Fruit fly (Drosophila melanogaster): ENCODE data around the gene Mat89Ba.

Gene Mat89Ba

DNA sequence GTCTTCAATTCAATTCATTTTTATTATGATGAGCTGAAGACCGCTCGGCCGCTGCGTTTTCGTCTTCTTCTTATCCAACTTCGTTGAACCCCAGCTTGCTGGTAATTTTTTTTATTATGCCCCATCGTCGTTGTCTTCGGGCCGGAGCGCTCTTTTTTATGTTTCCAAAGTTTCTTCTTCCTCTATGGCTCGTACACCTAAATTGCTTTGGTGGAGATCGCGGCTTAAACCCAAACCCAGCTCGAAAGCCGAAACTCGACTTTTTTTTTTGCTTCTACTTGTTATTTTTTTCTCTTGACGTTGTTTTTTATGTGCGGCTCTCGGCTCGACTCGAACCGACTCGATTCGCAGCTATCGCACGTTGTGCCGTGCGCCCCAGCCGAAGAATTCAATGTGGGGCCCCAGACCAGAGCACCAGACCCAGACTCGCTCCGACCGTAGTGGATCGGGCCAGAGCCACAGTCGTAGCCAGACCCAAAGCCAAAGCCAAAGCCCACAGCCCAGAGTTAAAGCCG lies 19.3 kb downstream of the Mat89Ba start (continued):
- TF ChIP-seq cad (GFP tag; optimal IDR thresholded peaks at IDR 0.05) (no peak), rib (GFP tag; IDR thresholded peaks at IDR 0.05) (no peak), ase (GFP tag; IDR thresholded peaks at IDR 0.05) (no peak), corto (GFP tag; optimal IDR thresholded peaks at IDR 0.05) (peak; percentile 25), dati (GFP tag; IDR thresholded peaks at IDR 0.05) (no peak), ttk (GFP tag; IDR thresholded peaks at IDR 0.05) (no peak), CG18011 (GFP tag; optimal IDR thresholded peaks at IDR 0.05) (no peak), CG2116 (GFP tag; optimal IDR thresholded peaks at IDR 0.05) (no peak), Med (GFP tag) (peak; percentile 71), abd-A (tag; optimal IDR thresholded peaks at IDR 0.05) (peak; percentile 68), pros (GFP tag; optimal IDR thresholded peaks at IDR 0.05) (peak; percentile 91), CG17385 (GFP tag; optimal IDR thresholded peaks at IDR 0.05) (peak; percentile 66), Deaf1 (tag; optimal IDR thresholded peaks at IDR 0.05) (peak; percentile 78), slbo (GFP tag; IDR thresholded peaks at IDR 0.05) (no peak), Max (GFP tag; optimal IDR thresholded peaks at IDR 0.05) (no peak), lbe (GFP tag; optimal IDR thresholded peaks at IDR 0.05) (no peak), H15 (GFP tag; IDR thresholded peaks at IDR 0.05) (no peak), CG43689 (GFP tag; IDR thresholded peaks at IDR 0.05) (no peak), CG8388 (GFP tag; optimal IDR thresholded peaks at IDR 0.05) (no peak), Ada2b (GFP tag; IDR thresholded peaks at IDR 0.05) (no peak)

DNA sequence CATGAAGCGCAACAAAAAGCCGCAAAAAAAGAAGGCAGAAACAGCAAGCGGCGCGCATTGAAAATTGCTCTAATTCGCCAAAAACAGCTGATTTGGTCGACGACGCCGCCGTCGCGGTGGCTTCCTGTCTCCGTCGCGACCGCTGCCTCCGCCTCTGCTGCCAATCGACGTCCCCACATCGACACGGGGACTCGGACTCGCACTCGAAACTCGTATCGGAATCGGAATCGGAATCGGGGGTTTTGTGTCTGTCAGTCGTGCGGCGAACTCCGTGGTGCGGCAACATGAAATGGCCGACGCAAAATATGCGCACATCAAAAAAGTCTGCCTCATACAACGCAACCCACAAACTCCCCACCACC lies 20.3 kb downstream of the Mat89Ba start:
- peak; percentile 94 for TF ChIP-seq Deaf1 (tag; optimal IDR thresholded peaks at IDR 0.05)
- peak; percentile 94 for TF ChIP-seq CG13894 (tag; optimal IDR thresholded peaks at IDR 0.05)
- TF ChIP-seq CG8290 (GFP tag; optimal IDR thresholded peaks at IDR 0.05): no peak
- peak in 1 of 2 experiments; percentile 69 for TF ChIP-seq CG8290 (tag; optimal IDR thresholded peaks at IDR 0.05)
- TF ChIP-seq CG5180 (GFP tag; optimal IDR thresholded peaks at IDR 0.05): peak; percentile 15
- TF ChIP-seq sug (tag; optimal IDR thresholded peaks at IDR 0.05): peak; percentile 3
- peak; percentile 44 for TF ChIP-seq CG15514 (GFP tag; optimal IDR thresholded peaks at IDR 0.05)
- TF ChIP-seq CG12769 (tag; optimal IDR thresholded peaks at IDR 0.05): peak; percentile 21
- peak; percentile 22 for TF ChIP-seq CG6765 (GFP tag; optimal IDR thresholded peaks at IDR 0.05)
- TF ChIP-seq Neu2 (GFP tag; optimal IDR thresholded peaks at IDR 0.05; ENCODE audit: borderline replicate concordance): no peak
- peak; percentile 12 for TF ChIP-seq CG18599 (GFP tag; optimal IDR thresholded peaks at IDR 0.05)
- peak; percentile 12 for TF ChIP-seq mirr (GFP tag; optimal IDR thresholded peaks at IDR 0.05)
- TF ChIP-seq phol (tag; optimal IDR thresholded peaks at IDR 0.05): no peak
- TF ChIP-seq CG10543 (GFP tag; optimal IDR thresholded peaks at IDR 0.05): peak; percentile 68
- TF ChIP-seq CG11504 (tag; optimal IDR thresholded peaks at IDR 0.05): peak; percentile 37
- peak in 1 of 2 experiments; percentile 50 for TF ChIP-seq crp (GFP tag; optimal IDR thresholded peaks at IDR 0.05)
- TF ChIP-seq CHES-1-like (GFP tag; optimal IDR thresholded peaks at IDR 0.05): no peak
- peak; percentile 12 for TF ChIP-seq lab (GFP tag; optimal IDR thresholded peaks at IDR 0.05)
- no peak for TF ChIP-seq dimm (GFP tag; IDR thresholded peaks at IDR 0.05)
- TF ChIP-seq Med (GFP tag): peak; percentile 71
- TF ChIP-seq Fer1 (GFP tag; optimal IDR thresholded peaks at IDR 0.05): peak; percentile 4
- TF ChIP-seq CoRest (tag; optimal IDR thresholded peaks at IDR 0.05): no peak
- TF ChIP-seq abd-A (tag; optimal IDR thresholded peaks at IDR 0.05): peak; percentile 28
- TF ChIP-seq CG15269 (tag; optimal IDR thresholded peaks at IDR 0.05): peak; percentile 3
